Worm (Caenorhabditis elegans): ENCODE results near the gene rheb-1.
A peak's percentile ranks its signal among the peaks of the same experiment; 100 is the strongest.

rheb-1 gene

ce11 chrIII:9467095-9467494, 11.3 kb upstream of the rheb-1 start, which contains the start of gene baf-1 (continued):
- TF ChIP-seq unc-130 (GFP tag; optimal IDR thresholded peaks at IDR 0.05) (peak; percentile 25), lsy-27 (tag; optimal IDR thresholded peaks at IDR 0.05; ENCODE audit: borderline replicate concordance, insufficient read depth) (no peak), athp-1 (tag; optimal IDR thresholded peaks at IDR 0.05) (no peak), attf-3 (GFP tag; conservative IDR thresholded peaks at IDR 0.05) (0 out of 2 replicates have a peak, but pooled peaks have one; percentile 28), ceh-91 (GFP tag; IDR thresholded peaks at IDR 0.05) (peak; percentile 43; the same call in 1 of the 2 replicates), ztf-25 (GFP tag; IDR thresholded peaks at IDR 0.05) (no peak), lin-40 (tag; optimal IDR thresholded peaks at IDR 0.05) (peak; percentile 50), mcd-1 (GFP tag; IDR thresholded peaks at IDR 0.05) (peak; percentile 97), K11D2.4 (GFP tag; IDR thresholded peaks at IDR 0.05) (peak; percentile 60; the same call in 1 of the 2 replicates), lin-54 (GFP tag; optimal IDR thresholded peaks at IDR 0.05) (peak; percentile 65), madf-8 (GFP tag; conservative IDR thresholded peaks at IDR 0.05) (0 out of 2 replicates have a peak, but pooled peaks have one; percentile 15)

DNA sequence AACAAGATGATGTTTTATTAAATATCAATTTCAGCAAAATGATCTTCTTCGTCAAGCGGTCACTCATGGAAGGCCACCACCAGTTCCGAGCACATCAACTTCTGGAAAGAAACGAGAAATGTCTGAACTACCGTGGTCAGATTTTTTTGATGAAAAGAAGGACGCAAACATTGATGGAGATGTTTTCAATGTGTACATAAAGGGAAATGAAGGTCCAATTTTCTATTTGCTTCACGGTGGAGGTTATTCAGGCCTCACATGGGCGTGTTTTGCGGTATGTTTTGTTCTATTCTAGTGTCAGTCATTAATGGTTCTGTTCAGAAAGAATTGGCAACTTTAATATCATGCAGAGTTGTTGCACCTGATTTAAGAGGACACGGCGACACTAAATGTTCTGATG, 10.0 kb upstream of the rheb-1 start, which contains the start of gene B0464.6:
TSS of gene B0464.6 (minus strand) at position 101 of the 400 bp plus-strand sequence.
- TF ChIP-seq hrde-1 (tag; optimal IDR thresholded peaks at IDR 0.05; ENCODE audit: borderline replicate concordance) (no peak), F37B4.10 (GFP tag; IDR thresholded peaks at IDR 0.05) (no peak)

DNA sequence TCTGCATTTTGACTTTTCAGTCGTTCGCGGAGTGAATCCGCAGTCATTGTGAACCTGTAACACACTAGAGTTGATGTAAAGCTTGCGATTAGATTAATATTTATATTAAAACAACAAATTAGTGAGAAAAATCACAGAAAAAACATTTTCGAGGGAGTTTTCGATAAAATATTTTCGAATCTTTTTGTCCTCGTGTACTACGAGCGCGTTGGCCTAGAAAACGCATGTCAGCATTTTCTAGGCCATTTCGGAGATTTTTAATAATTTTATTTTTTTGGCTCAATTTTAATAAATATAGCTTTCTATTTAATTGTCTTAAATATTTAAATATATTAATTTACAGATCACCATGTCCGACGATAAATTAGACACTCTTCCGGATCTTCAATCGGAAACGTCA, 9.6 kb upstream of the rheb-1 start, which contains the start of gene B0464.9:
TSS of gene B0464.9 (plus strand) at position 344 of the 400 bp plus-strand sequence.
- TF ChIP-seq pbrm-1 (GFP tag; IDR thresholded peaks at IDR 0.05) (no peak), let-607 (tag; optimal IDR thresholded peaks at IDR 0.05) (peak in 1 of 2 experiments; percentile 50), madf-6 (GFP tag; IDR thresholded peaks at IDR 0.05) (peak; percentile 41; the same call in 1 of the 2 replicates), lin-40 (tag; optimal IDR thresholded peaks at IDR 0.05) (peak; percentile 33), lin-54 (GFP tag; optimal IDR thresholded peaks at IDR 0.05) (peak; percentile 46), ets-4 (GFP tag; optimal IDR thresholded peaks at IDR 0.05) (no peak), mcd-1 (GFP tag; IDR thresholded peaks at IDR 0.05) (peak; percentile 75), rec-8 (tag; optimal IDR thresholded peaks at IDR 0.05) (peak in 1 of 2 experiments; percentile 29), K12H6.12 (tag; optimal IDR thresholded peaks at IDR 0.05) (peak; percentile 8), ZK185.1 (tag; optimal IDR thresholded peaks at IDR 0.05; ENCODE audit: poor library complexity, severe bottlenecking) (peak; percentile 84), nhr-80 (tag; optimal IDR thresholded peaks at IDR 0.05) (no peak), Y79H2A.3 (GFP tag; conservative IDR thresholded peaks at IDR 0.05) (no peak), sdz-38 (tag; optimal IDR thresholded peaks at IDR 0.05) (no peak), hrde-1 (tag; optimal IDR thresholded peaks at IDR 0.05; ENCODE audit: borderline replicate concordance) (peak; percentile 9), cebp-1 (GFP tag; IDR thresholded peaks at IDR 0.05) (no peak), cebp-1 (tag; optimal IDR thresholded peaks at IDR 0.05) (peak; percentile 22), lsl-1 (GFP tag; optimal IDR thresholded peaks at IDR 0.05) (peak; percentile 24), F22D6.2 (tag; optimal IDR thresholded peaks at IDR 0.05) (peak; percentile 21), dox-1 (GFP tag; IDR thresholded peaks at IDR 0.05) (0 out of 2 replicates have a peak, but pooled peaks have one; percentile 9), ceh-27 (GFP tag; optimal IDR thresholded peaks at IDR 0.05) (peak; percentile 42), lin-35 (GFP tag; optimal IDR thresholded peaks at IDR 0.05) (peak in 1 of 3 experiments; percentile 45), snpc-4 (GFP tag; optimal IDR thresholded peaks at IDR 0.05) (no peak), snpc-4 (tag; optimal IDR thresholded peaks at IDR 0.05) (peak in 1 of 4 experiments; percentile 36), madf-10 (tag; optimal IDR thresholded peaks at IDR 0.05) (peak; percentile 24), unc-130 (GFP tag; optimal IDR thresholded peaks at IDR 0.05) (peak; percentile 70)
